Fruit fly (Drosophila melanogaster) whole organism, wandering third instar larva: ENCODE results near the gene CG7900.
A peak's percentile ranks its signal among the peaks of the same experiment; 100 is the strongest.

Experiments
- Hr78 ChIP-seq: fragments of >200 bp; optimal IDR thresholded peaks from 2 replicates; lab custom pipeline; 2017; ENCODE audit warnings: missing biosample characterization, missing genetic modification characterization
- OdsH ChIP-seq: fragments of 200-800 bp; sonication (Bioruptor generic); optimal IDR thresholded peaks from 2 replicates; lab custom pipeline; 2016; ENCODE audit warnings: missing biosample characterization, mild to moderate bottlenecking, missing genetic modification characterization
- fru ChIP-seq: fragments of 200-800 bp; sonication (Bioruptor generic); optimal IDR thresholded peaks from 3 replicates; lab custom pipeline; 2016; ENCODE audit warnings: missing biosample characterization, mild to moderate bottlenecking, missing genetic modification characterization
- pan ChIP-seq: fragments of >200 bp; optimal IDR thresholded peaks from 2 replicates; lab custom pipeline; 2017
- psq ChIP-seq: fragments of 200-800 bp; sonication (Bioruptor generic); optimal IDR thresholded peaks from 3 replicates; lab custom pipeline; 2017; ENCODE audit warnings: missing biosample characterization, mild to moderate bottlenecking, missing genetic modification characterization, moderate library complexity
- sv ChIP-seq: fragments of 200-800 bp; sonication (Bioruptor generic); optimal IDR thresholded peaks from 3 replicates; lab custom pipeline; 2016; ENCODE audit warnings: missing biosample characterization, missing genetic modification characterization

dm6 chr3R:8118781-8119456 lies 25.0 kb downstream of the CG7900 start:
- no peak for TF ChIP-seq psq (GFP tag; lab: Kevin White, UChicago)
- no peak for TF ChIP-seq OdsH
- TF ChIP-seq fru (GFP tag; lab: Kevin White, UChicago): peak; percentile 32
- no peak for TF ChIP-seq sv (GFP tag; lab: Kevin White, UChicago)
- TF ChIP-seq pan (lab: Kevin White, UChicago): no peak
- no peak for TF ChIP-seq Hr78
